Worm (Caenorhabditis elegans): ENCODE measurements around the gene ges-1.
A peak's percentile ranks its signal among the peaks of the same experiment; 100 is the strongest.

ges-1 gene

ce11 chrV:1433419-1433765 lies 1.5 kb upstream of the ges-1 start:
- TF ChIP-seq nhr-76 (tag; optimal IDR thresholded peaks at IDR 0.05) (no peak), nhr-25 (tag; optimal IDR thresholded peaks at IDR 0.05) (no peak), egl-5 (tag; optimal IDR thresholded peaks at IDR 0.05) (no peak)

ce11 chrV:1432500-1433418 lies 822 bp upstream of the ges-1 start:
- TF ChIP-seq nhr-12 (tag; optimal IDR thresholded peaks at IDR 0.05) (no peak), unc-62 (GFP tag; optimal IDR thresholded peaks at IDR 0.05) (no peak), pqm-1 (tag; optimal IDR thresholded peaks at IDR 0.05) (peak; percentile 30), elt-2 (tag; optimal IDR thresholded peaks at IDR 0.05) (peak; percentile 69), egl-5 (tag; optimal IDR thresholded peaks at IDR 0.05) (no peak), elt-3 (tag; optimal IDR thresholded peaks at IDR 0.05) (no peak)

- TF ChIP-seq nhr-28 (tag; optimal IDR thresholded peaks at IDR 0.05) (no peak), fkh-2 (tag; optimal IDR thresholded peaks at IDR 0.05) (no peak)
These were observed 6.3 kb downstream of the ges-1 start, which contains the start of gene R12A1.3 for ce11 chrV:1425595-1425994. Gene R12A1.3, minus strand, starts transcription at chrV:1425794.

ce11 chrV:1423338-1423737 lies 8.6 kb downstream of the ges-1 start:
- TF ChIP-seq lsy-12 (tag; optimal IDR thresholded peaks at IDR 0.05) (no peak), tbx-2 (tag; optimal IDR thresholded peaks at IDR 0.05) (no peak), ztf-11 (tag; optimal IDR thresholded peaks at IDR 0.05) (no peak), nhr-12 (tag; optimal IDR thresholded peaks at IDR 0.05) (no peak), pqm-1 (tag; optimal IDR thresholded peaks at IDR 0.05) (no peak), R02D3.7 (tag; optimal IDR thresholded peaks at IDR 0.05) (no peak)

- no peak for TF ChIP-seq elt-1 (tag; optimal IDR thresholded peaks at IDR 0.05)
- no peak for TF ChIP-seq nhr-23 (tag; optimal IDR thresholded peaks at IDR 0.05)
- no peak for TF ChIP-seq lin-15B (tag; optimal IDR thresholded peaks at IDR 0.05)
- TF ChIP-seq daf-12 (tag; optimal IDR thresholded peaks at IDR 0.05) = no peak
- no peak for TF ChIP-seq ceh-82 (tag; optimal IDR thresholded peaks at IDR 0.05)
- no peak for TF ChIP-seq elt-3 (tag; optimal IDR thresholded peaks at IDR 0.05)
- TF ChIP-seq nhr-77 (tag; optimal IDR thresholded peaks at IDR 0.05) = no peak
- no peak for TF ChIP-seq nhr-67 (tag; optimal IDR thresholded peaks at IDR 0.05)
- no peak for TF ChIP-seq elt-2 (tag; optimal IDR thresholded peaks at IDR 0.05)
- TF ChIP-seq ztf-4 (tag; optimal IDR thresholded peaks at IDR 0.05) = no peak
- TF ChIP-seq skn-1 (tag; optimal IDR thresholded peaks at IDR 0.05) = no peak
These were observed 9.7 kb downstream of the ges-1 start for ce11 chrV:1422269-1422668.

ce11 chrV:1416154-1416553 lies 15.8 kb downstream of the ges-1 start:
- TF ChIP-seq tbx-2 (tag; optimal IDR thresholded peaks at IDR 0.05) (no peak), egl-5 (tag; optimal IDR thresholded peaks at IDR 0.05) (no peak), elt-3 (tag; optimal IDR thresholded peaks at IDR 0.05) (no peak), lin-15B (tag; optimal IDR thresholded peaks at IDR 0.05) (no peak), nfya-1 (tag; optimal IDR thresholded peaks at IDR 0.05; ENCODE audit: insufficient read depth) (no peak), unc-62 (GFP tag; optimal IDR thresholded peaks at IDR 0.05) (no peak), nhr-23 (tag; optimal IDR thresholded peaks at IDR 0.05) (no peak)

ce11 chrV:1414615-1415433 lies 17.1 kb downstream of the ges-1 start:
- TF ChIP-seq skn-1 (tag; optimal IDR thresholded peaks at IDR 0.05) (no peak), pqm-1 (tag; optimal IDR thresholded peaks at IDR 0.05) (peak; percentile 42), daf-12 (tag; optimal IDR thresholded peaks at IDR 0.05) (no peak), elt-2 (tag; optimal IDR thresholded peaks at IDR 0.05) (peak; percentile 81)

- TF ChIP-seq fkh-2 (tag; optimal IDR thresholded peaks at IDR 0.05) (no peak), eor-1 (tag; optimal IDR thresholded peaks at IDR 0.05) (no peak), nhr-25 (tag; optimal IDR thresholded peaks at IDR 0.05) (no peak), nhr-67 (tag; optimal IDR thresholded peaks at IDR 0.05) (no peak), tbx-2 (tag; optimal IDR thresholded peaks at IDR 0.05) (no peak), daf-12 (tag; optimal IDR thresholded peaks at IDR 0.05) (no peak), pha-4 (tag; optimal IDR thresholded peaks at IDR 0.05) (no peak), elt-2 (tag; optimal IDR thresholded peaks at IDR 0.05) (no peak), zag-1 (tag; optimal IDR thresholded peaks at IDR 0.05) (no peak), nhr-77 (tag; optimal IDR thresholded peaks at IDR 0.05) (no peak), lin-39 (tag; optimal IDR thresholded peaks at IDR 0.05) (no peak), ztf-4 (tag; optimal IDR thresholded peaks at IDR 0.05) (no peak)
These were observed 20.5 kb downstream of the ges-1 start, which contains the start of gene snt-5 for ce11 chrV:1411459-1411858. Gene snt-5, minus strand, starts transcription at chrV:1411559.
